Worm (Caenorhabditis elegans): ENCODE results near the gene asp-6.

DNA sequence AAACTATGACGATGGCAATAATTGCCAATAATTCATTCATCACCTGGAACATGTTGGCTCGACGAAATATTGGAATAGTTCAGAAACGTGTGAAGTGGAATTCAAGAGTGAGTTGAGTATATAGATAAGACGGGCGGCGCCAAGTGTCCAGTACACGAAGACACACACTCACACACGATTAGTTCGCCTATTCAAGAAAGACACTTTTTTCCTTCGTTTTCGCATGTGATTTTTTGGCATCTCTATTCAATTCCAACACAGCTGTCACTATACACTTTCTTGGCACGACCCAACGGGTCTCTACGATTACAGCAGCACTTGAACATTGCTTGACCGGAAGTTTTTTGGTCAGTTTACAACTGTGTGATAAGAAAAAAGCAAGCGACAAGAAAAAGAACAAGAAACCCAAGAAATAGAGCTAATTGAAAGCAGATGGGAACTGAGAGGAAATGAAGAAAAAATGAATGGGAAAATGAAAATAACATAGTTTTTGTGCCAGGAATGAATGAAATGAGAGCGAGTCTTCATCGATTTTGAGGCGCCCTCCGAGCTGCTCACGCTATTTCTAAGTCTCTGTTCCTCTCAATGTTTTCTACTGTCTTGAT lies 51.0 kb downstream of the asp-6 start, which contains the start of gene K07C11.8:
- TF ChIP-seq ama-1 (optimal IDR thresholded peaks at IDR 0.05) = no peak
- no peak for TF ChIP-seq tbx-37 (GFP tag; conservative IDR thresholded peaks at IDR 0.05)
- no peak for TF ChIP-seq pes-1 (GFP tag; IDR thresholded peaks at IDR 0.05)
- TF ChIP-seq ceh-36 (tag; optimal IDR thresholded peaks at IDR 0.05) = no peak
- TF ChIP-seq aly-1 (tag; optimal IDR thresholded peaks at IDR 0.05) = no peak
- no peak for TF ChIP-seq B0310.2 (tag; optimal IDR thresholded peaks at IDR 0.05)
- no peak for TF ChIP-seq hmg-4 (GFP tag; optimal IDR thresholded peaks at IDR 0.05)
- TF ChIP-seq scrt-1 (GFP tag; IDR thresholded peaks at IDR 0.05) = no peak
- TF ChIP-seq tbx-11 (GFP tag; IDR thresholded peaks at IDR 0.05) = no peak
